Fruit fly (Drosophila melanogaster): ENCODE data around the gene cDIP.

The cDIP gene

DNA sequence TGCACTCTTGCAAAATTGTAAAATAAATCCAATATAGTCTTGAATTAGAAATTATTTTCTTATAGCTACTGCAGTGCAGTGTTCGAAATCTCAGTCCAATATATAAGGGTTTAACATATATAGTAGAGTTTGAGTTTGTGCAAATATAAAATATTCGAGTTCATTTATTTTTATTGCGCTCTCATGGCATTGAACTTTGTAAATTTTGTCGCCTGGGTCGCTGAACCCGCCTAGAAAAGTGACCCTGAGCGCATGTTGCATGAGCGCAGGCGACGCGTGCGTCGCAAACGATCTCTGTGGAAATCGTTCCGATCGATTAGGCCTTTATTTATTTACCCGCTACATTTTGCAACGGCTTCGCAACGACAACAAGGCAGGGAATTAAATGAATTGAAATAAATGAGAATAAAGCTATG, 39.1 kb upstream of the cDIP start (continued):
- no peak for TF ChIP-seq HLH4C (GFP tag; IDR thresholded peaks at IDR 0.05; ENCODE audit: partially characterized antibody)
- TF ChIP-seq dmrt11E (tag; optimal IDR thresholded peaks at IDR 0.05), result peak; percentile 25
- no peak for TF ChIP-seq CG6791 (GFP tag; IDR thresholded peaks at IDR 0.05; ENCODE audit: partially characterized antibody)
- no peak for TF ChIP-seq CG9609 (GFP tag; optimal IDR thresholded peaks at IDR 0.05)
- TF ChIP-seq Ravus (GFP tag; IDR thresholded peaks at IDR 0.05), result no peak
- TF ChIP-seq Stat92E (GFP tag; optimal IDR thresholded peaks at IDR 0.05), result no peak
- TF ChIP-seq Aef1 (GFP tag; IDR thresholded peaks at IDR 0.05), result 0 out of 3 replicates have a peak, but pooled peaks have one; percentile 12
- TF ChIP-seq cwo (GFP tag; optimal IDR thresholded peaks at IDR 0.05), result no peak
- no peak for TF ChIP-seq NC2α (GFP tag; optimal IDR thresholded peaks at IDR 0.05)
- TF ChIP-seq CG31365 (tag; optimal IDR thresholded peaks at IDR 0.05), result no peak
- TF ChIP-seq CG3281 (GFP tag; optimal IDR thresholded peaks at IDR 0.05), result no peak
- TF ChIP-seq CG12391 (tag; optimal IDR thresholded peaks at IDR 0.05), result peak; percentile 66
- TF ChIP-seq MTF-1 (GFP tag; optimal IDR thresholded peaks at IDR 0.05; ENCODE audit: borderline replicate concordance), result no peak
- peak; percentile 19; the same call in 1 of the 2 replicates for TF ChIP-seq esg (GFP tag; conservative IDR thresholded peaks at IDR 0.05)
- no peak for TF ChIP-seq sens-2 (GFP tag; IDR thresholded peaks at IDR 0.05)
- no peak for TF ChIP-seq CG16779 (GFP tag; IDR thresholded peaks at IDR 0.05)
- TF ChIP-seq CG14667 (GFP tag; IDR thresholded peaks at IDR 0.05), result no peak
- TF ChIP-seq ATbp (GFP tag; optimal IDR thresholded peaks at IDR 0.05), result peak; percentile 52
- TF ChIP-seq zen (tag; optimal IDR thresholded peaks at IDR 0.05), result no peak
- TF ChIP-seq CG14014 (GFP tag; IDR thresholded peaks at IDR 0.05), result no peak
- peak; percentile 42; the same call in 2 of the 3 replicates for TF ChIP-seq tgo (GFP tag; IDR thresholded peaks at IDR 0.05)
- TF ChIP-seq CG12942 (GFP tag; optimal IDR thresholded peaks at IDR 0.05), result no peak
- no peak for TF ChIP-seq yki (optimal IDR thresholded peaks at IDR 0.05)
- TF ChIP-seq dimm (GFP tag; IDR thresholded peaks at IDR 0.05), result no peak
- no peak for TF ChIP-seq jigr1 (GFP tag; IDR thresholded peaks at IDR 0.05)
- no peak for TF ChIP-seq Nf-YB (GFP tag; optimal IDR thresholded peaks at IDR 0.05)
- no peak for TF ChIP-seq CG11723 (GFP tag; optimal IDR thresholded peaks at IDR 0.05)
- TF ChIP-seq TFAM (GFP tag; optimal IDR thresholded peaks at IDR 0.05), result no peak
- TF ChIP-seq CG9437 (GFP tag; optimal IDR thresholded peaks at IDR 0.05), result peak; percentile 41
- no peak; the same call in 1 of the 2 replicates for TF ChIP-seq ara (GFP tag; IDR thresholded peaks at IDR 0.05)
- TF ChIP-seq CG8765 (GFP tag; IDR thresholded peaks at IDR 0.05), result 0 out of 2 replicates have a peak, but pooled peaks have one; percentile 9
- no peak for TF ChIP-seq hb (GFP tag; IDR thresholded peaks at IDR 0.05; ENCODE audit: partially characterized antibody)
- no peak for TF ChIP-seq CG8290 (GFP tag; optimal IDR thresholded peaks at IDR 0.05)
- no peak for TF ChIP-seq CG8290 (tag; optimal IDR thresholded peaks at IDR 0.05)
- TF ChIP-seq tio (GFP tag; optimal IDR thresholded peaks at IDR 0.05), result peak; percentile 24
- no peak for TF ChIP-seq Fer3 (tag; optimal IDR thresholded peaks at IDR 0.05)
- TF ChIP-seq ind (GFP tag; optimal IDR thresholded peaks at IDR 0.05), result no peak
- peak; percentile 10 for TF ChIP-seq CG4820 (GFP tag; optimal IDR thresholded peaks at IDR 0.05)
- TF ChIP-seq unpg (GFP tag; optimal IDR thresholded peaks at IDR 0.05), result peak; percentile 50
- peak; percentile 11 for TF ChIP-seq CG16863 (GFP tag; optimal IDR thresholded peaks at IDR 0.05)
- no peak for TF ChIP-seq CG4707 (GFP tag; optimal IDR thresholded peaks at IDR 0.05)
- TF ChIP-seq hkb (optimal IDR thresholded peaks at IDR 0.05), result no peak
- 0 out of 2 replicates have a peak, but pooled peaks have one; percentile 19 for TF ChIP-seq hkb (GFP tag; IDR thresholded peaks at IDR 0.05)
- peak; percentile 55 for TF ChIP-seq CG1603 (tag; optimal IDR thresholded peaks at IDR 0.05)
- peak; percentile 6; the same call in 1 of the 2 replicates for TF ChIP-seq HLH3B (GFP tag; IDR thresholded peaks at IDR 0.05)
- no peak for TF ChIP-seq pfk (GFP tag; optimal IDR thresholded peaks at IDR 0.05)
- no peak for TF ChIP-seq CG8478 (optimal IDR thresholded peaks at IDR 0.05)
- TF ChIP-seq CG30403 (GFP tag; optimal IDR thresholded peaks at IDR 0.05), result peak; percentile 50
- no peak for TF ChIP-seq CG1792 (GFP tag; optimal IDR thresholded peaks at IDR 0.05)
- peak; percentile 21 to 30 for TF ChIP-seq chif (GFP tag; optimal IDR thresholded peaks at IDR 0.05)
- TF ChIP-seq knrl (GFP tag; IDR thresholded peaks at IDR 0.05; ENCODE audit: partially characterized antibody), result no peak
- no peak for TF ChIP-seq Atf3 (GFP tag; optimal IDR thresholded peaks at IDR 0.05)

Measured in whole organism, embryonic.